Worm (Caenorhabditis elegans): ENCODE data around the gene abu-11.
A peak's percentile ranks its signal among the peaks of the same experiment; 100 is the strongest.

Gene abu-11

ce11 chrII:156999-157499, 37.3 kb downstream of the abu-11 start:
- TF ChIP-seq aly-2 (tag; optimal IDR thresholded peaks at IDR 0.05) (no peak), efl-1 (optimal IDR thresholded peaks at IDR 0.05) (no peak), efl-1 (GFP tag; optimal IDR thresholded peaks at IDR 0.05 in 1 of 2) (peak in 1 of 2 experiments; percentile 78)

- TF ChIP-seq ceh-90 (tag; optimal IDR thresholded peaks at IDR 0.05) (peak; percentile 72), elt-3 (tag; optimal IDR thresholded peaks at IDR 0.05) (peak in 3 of 6 experiments; percentile 61 to 89 (median 84)), tlp-1 (tag; optimal IDR thresholded peaks at IDR 0.05) (no peak), ceh-88 (GFP tag; IDR thresholded peaks at IDR 0.05) (peak; percentile 92), vab-15 (tag; optimal IDR thresholded peaks at IDR 0.05) (no peak), snu-23 (GFP tag; optimal IDR thresholded peaks at IDR 0.05) (peak; percentile 98), dpl-1 (GFP tag; optimal IDR thresholded peaks at IDR 0.05) (peak; percentile 97 to 98 (median 97)), nhr-84 (tag; optimal IDR thresholded peaks at IDR 0.05) (no peak), efl-3 (GFP tag; optimal IDR thresholded peaks at IDR 0.05) (no peak), blmp-1 (tag; optimal IDR thresholded peaks at IDR 0.05) (peak; percentile 60), nhr-19 (GFP tag; conservative IDR thresholded peaks at IDR 0.05) (peak; percentile 95), F16B12.6 (tag; optimal IDR thresholded peaks at IDR 0.05) (peak; percentile 100), C04F5.9 (tag; optimal IDR thresholded peaks at IDR 0.05) (peak; percentile 90), tbx-2 (tag; optimal IDR thresholded peaks at IDR 0.05) (peak; percentile 97), nhr-85 (tag) (peak; percentile 98), ztf-11 (tag; optimal IDR thresholded peaks at IDR 0.05) (peak; percentile 19 to 91), nhr-76 (tag; optimal IDR thresholded peaks at IDR 0.05) (peak; percentile 60), isw-1 (GFP tag; IDR thresholded peaks at IDR 0.05) (peak; percentile 94), egl-27 (tag; optimal IDR thresholded peaks at IDR 0.05) (peak in 1 of 2 experiments; percentile 40), pag-3 (tag; optimal IDR thresholded peaks at IDR 0.05; ENCODE audit: borderline replicate concordance, insufficient read depth) (no peak), ces-1 (GFP tag; optimal IDR thresholded peaks at IDR 0.05) (no peak), nhr-20 (tag; optimal IDR thresholded peaks at IDR 0.05) (peak; percentile 97), lin-13 (GFP tag; optimal IDR thresholded peaks at IDR 0.05) (peak; percentile 97), ets-5 (GFP tag; IDR thresholded peaks at IDR 0.05) (no peak), C16A3.4 (tag; optimal IDR thresholded peaks at IDR 0.05) (peak; percentile 95), hpl-2 (GFP tag; optimal IDR thresholded peaks at IDR 0.05) (peak; percentile 33), ceh-82 (tag; optimal IDR thresholded peaks at IDR 0.05) (peak; percentile 94 to 97 (median 95)), nhr-237 (tag; optimal IDR thresholded peaks at IDR 0.05) (peak; percentile 65), irx-1 (tag; optimal IDR thresholded peaks at IDR 0.05) (peak; percentile 95), sup-37 (GFP tag; optimal IDR thresholded peaks at IDR 0.05) (peak; percentile 72), nhr-47 (tag; optimal IDR thresholded peaks at IDR 0.05) (peak; percentile 98), aly-2 (tag; optimal IDR thresholded peaks at IDR 0.05) (peak; percentile 92), ama-1 (optimal IDR thresholded peaks at IDR 0.05) (peak; percentile 59), zip-4 (GFP tag; optimal IDR thresholded peaks at IDR 0.05) (peak; percentile 89), pqm-1 (tag; optimal IDR thresholded peaks at IDR 0.05) (peak; percentile 19), ceh-8 (GFP tag; optimal IDR thresholded peaks at IDR 0.05) (peak; percentile 92), elt-2 (tag; optimal IDR thresholded peaks at IDR 0.05) (peak; percentile 81), sox-4 (tag; optimal IDR thresholded peaks at IDR 0.05) (peak; percentile 84), nhr-12 (tag; optimal IDR thresholded peaks at IDR 0.05) (peak; percentile 52), lin-35 (GFP tag; optimal IDR thresholded peaks at IDR 0.05) (peak; percentile 95 to 98), skn-1 (tag; optimal IDR thresholded peaks at IDR 0.05) (peak; percentile 90), nhr-28 (tag; optimal IDR thresholded peaks at IDR 0.05) (peak; percentile 48), zag-1 (tag; optimal IDR thresholded peaks at IDR 0.05) (peak; percentile 56), hlh-17 (GFP tag; optimal IDR thresholded peaks at IDR 0.05; ENCODE audit: borderline replicate concordance) (no peak), nhr-90 (tag; optimal IDR thresholded peaks at IDR 0.05; ENCODE audit: poor library complexity) (peak; percentile 98), unc-98 (GFP tag; IDR thresholded peaks at IDR 0.05) (peak; percentile 82), unc-86 (tag; optimal IDR thresholded peaks at IDR 0.05) (peak; percentile 96), nhr-71 (tag; optimal IDR thresholded peaks at IDR 0.05) (peak; percentile 98), nhr-11 (tag; optimal IDR thresholded peaks at IDR 0.05) (peak; percentile 81)
Observed at ce11 chrII:155904-156303, 38.5 kb downstream of the abu-11 start, which contains the start of gene mrpl-28. Gene mrpl-28 (minus strand): TSS chrII:156009.

Measured in whole organism, L1 larva.